Worm (Caenorhabditis elegans) whole organism, L3 larva: ENCODE results near the gene W03B1.3.

Experiments
- ceh-28 ChIP-seq: fragments of 150-350 bp; optimal IDR thresholded peaks from 2 replicates; lab custom pipeline; 2014; ENCODE audit warnings: missing biosample characterization, missing genetic modification reagents, missing genetic modification characterization
- fkh-10 ChIP-seq: sonication (generic microtip); optimal IDR thresholded peaks from 2 replicates; lab custom pipeline; 2017; ENCODE audit warnings: missing biosample characterization, missing genetic modification reagents, missing genetic modification characterization
- fkh-2 ChIP-seq: fragments of 150-350 bp; optimal IDR thresholded peaks from 2 replicates; lab custom pipeline; 2014; ENCODE audit warnings: missing biosample characterization, missing genetic modification reagents, missing genetic modification characterization
- mdl-1 ChIP-seq: fragments of 150-350 bp; optimal IDR thresholded peaks from 2 replicates; lab custom pipeline; 2014; ENCODE audit warnings: missing biosample characterization, missing genetic modification characterization
- nhr-28 ChIP-seq: fragments of 150-350 bp; optimal IDR thresholded peaks from 2 replicates; lab custom pipeline; 2014; ENCODE audit warnings: missing biosample characterization, missing genetic modification characterization

DNA sequence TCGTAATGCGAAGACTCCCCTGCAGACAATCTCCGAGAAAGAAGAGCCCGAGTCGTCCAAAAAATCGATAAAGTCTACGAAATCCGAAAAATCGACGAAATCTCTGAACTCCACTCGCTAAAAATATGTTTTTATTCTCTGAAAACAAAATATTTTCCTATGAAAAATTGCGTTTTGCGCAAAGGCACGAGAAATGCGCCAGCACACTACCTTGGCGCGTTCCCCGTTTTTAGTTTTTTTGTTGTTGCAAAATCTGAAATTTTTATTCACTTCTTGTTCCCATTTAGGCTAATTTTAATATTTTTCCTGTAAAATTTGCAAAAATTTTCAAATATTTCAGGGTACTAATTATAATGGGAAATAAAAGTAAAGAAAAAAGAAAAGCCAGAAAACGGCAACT lies 24.5 kb upstream of the W03B1.3 start, which contains the start of gene F55F10.1:
- TF ChIP-seq nhr-28 (no peak), fkh-10 (GFP tag; lab: Kevin White, UChicago) (no peak), mdl-1 (tag; lab: Kevin White, UChicago) (no peak), fkh-2 (no peak), ceh-28 (tag; lab: Kevin White, UChicago) (no peak)
